Fruit fly (Drosophila melanogaster) whole organism, wandering third instar larva: ENCODE measurements around the gene stv.
A peak's percentile ranks its signal among the peaks of the same experiment; 100 is the strongest.

Experiments
- Abd-B ChIP-seq: fragments of >200 bp; optimal IDR thresholded peaks from 2 replicates; lab custom pipeline; 2017; ENCODE audit warnings: missing biosample characterization, missing genetic modification characterization
- CG32264 ChIP-seq: fragments of 200-800 bp; sonication (Bioruptor generic); optimal IDR thresholded peaks from 2 replicates; lab custom pipeline; 2016; ENCODE audit warnings: missing biosample characterization, missing genetic modification characterization
- CG9705 ChIP-seq: fragments of 200-800 bp; sonication (Bioruptor generic); optimal IDR thresholded peaks from 2 replicates; lab custom pipeline; 2018; ENCODE audit warnings: missing biosample characterization, mild to moderate bottlenecking, missing genetic modification characterization
- CrebA ChIP-seq: fragments of 200-800 bp; sonication (Bioruptor generic); optimal IDR thresholded peaks from 2 replicates; lab custom pipeline; 2016; ENCODE audit warnings: missing biosample characterization, mild to moderate bottlenecking, missing genetic modification characterization, borderline replicate concordance
- Dfd ChIP-seq: fragments of >200 bp; optimal IDR thresholded peaks from 2 replicates; lab custom pipeline; 2017; ENCODE audit warnings: missing biosample characterization, missing genetic modification characterization
- Dif ChIP-seq: fragments of 200-275, 200-300 bp; sonication (Bioruptor generic); optimal IDR thresholded peaks from 2 replicates; lab custom pipeline; 2018; ENCODE audit warnings: missing biosample characterization, missing genetic modification characterization; ENCODE audit not compliant: partially characterized antibody
- GATAd ChIP-seq: sonication (Bioruptor generic); optimal IDR thresholded peaks from 2 replicates; lab custom pipeline; 2016; ENCODE audit warnings: missing biosample characterization, missing genetic modification characterization
- HLH106 ChIP-seq: fragments of 200-800 bp; optimal IDR thresholded peaks from 3 replicates; lab custom pipeline; 2019; ENCODE audit warnings: missing biosample characterization, mild to moderate bottlenecking, missing genetic modification characterization, moderate library complexity
- Hnf4 ChIP-seq: fragments of 200-800 bp; sonication (Bioruptor generic); optimal IDR thresholded peaks from 2 replicates; lab custom pipeline; 2016; ENCODE audit warnings: missing biosample characterization, mild to moderate bottlenecking, missing genetic modification characterization
- Hr78 ChIP-seq: fragments of >200 bp; optimal IDR thresholded peaks from 2 replicates; lab custom pipeline; 2017; ENCODE audit warnings: missing biosample characterization, missing genetic modification characterization
- Hr83 ChIP-seq: fragments of 200-300 bp; sonication (Bioruptor generic); optimal IDR thresholded peaks from 2 replicates; lab custom pipeline; 2016; ENCODE audit warnings: missing biosample characterization, mild to moderate bottlenecking, missing genetic modification characterization, moderate library complexity; ENCODE audit not compliant: poor library complexity, severe bottlenecking
- Jra ChIP-seq: sonication (Bioruptor generic); optimal IDR thresholded peaks from 2 replicates; lab custom pipeline; 2016; ENCODE audit warnings: missing biosample characterization, missing genetic modification characterization
- Mio ChIP-seq: sonication (Bioruptor generic); optimal IDR thresholded peaks from 2 replicates; lab custom pipeline; 2016; ENCODE audit warnings: missing biosample characterization, missing genetic modification characterization
- Myc ChIP-seq: fragments of >200 bp; optimal IDR thresholded peaks from 2 replicates; lab custom pipeline; 2017
- N ChIP-seq: fragments of >200 bp; optimal IDR thresholded peaks from 2 replicates; lab custom pipeline; 2018; ENCODE audit warnings: missing biosample characterization, missing external identifiers, missing genetic modification characterization
- OdsH ChIP-seq: fragments of 200-800 bp; sonication (Bioruptor generic); optimal IDR thresholded peaks from 2 replicates; lab custom pipeline; 2016; ENCODE audit warnings: missing biosample characterization, mild to moderate bottlenecking, missing genetic modification characterization
- Rel ChIP-seq, 2 experiments: fragments of 200-800 bp; sonication (Bioruptor generic) in 1 of 2; optimal IDR thresholded peaks; 2 replicates in 1 of 2; 3 replicates in 1 of 2; lab custom pipeline; 2016 to 2019; ENCODE audit warnings: mild to moderate bottlenecking in 2 of 2, missing biosample characterization in 2 of 2, missing genetic modification characterization in 2 of 2, moderate library complexity in 1 of 2
- Sp1 ChIP-seq: fragments of 200-800 bp; sonication (Bioruptor generic); optimal IDR thresholded peaks from 3 replicates; lab custom pipeline; 2019; ENCODE audit warnings: missing biosample characterization, mild to moderate bottlenecking, missing genetic modification characterization, moderate library complexity
- Vsx2 ChIP-seq: fragments of 200-300, 225-300 bp; sonication (Bioruptor generic); optimal IDR thresholded peaks from 2 replicates; lab custom pipeline; 2018; ENCODE audit warnings: missing biosample characterization, missing genetic modification characterization; ENCODE audit not compliant: partially characterized antibody
- br ChIP-seq: fragments of 200-800 bp; sonication (Bioruptor generic); optimal IDR thresholded peaks from 2 replicates; lab custom pipeline; 2016; ENCODE audit warnings: missing biosample characterization, missing genetic modification characterization
- brk ChIP-seq: fragments of 200-800 bp; sonication (Bioruptor generic); optimal IDR thresholded peaks from 2 replicates; lab custom pipeline; 2016; ENCODE audit warnings: missing biosample characterization, mild to moderate bottlenecking, missing genetic modification characterization
- dl ChIP-seq, 2 experiments: fragments of 175-275, 200-275 bp in 1 of 2; fragments of 200-275 bp in 1 of 2; sonication (Bioruptor generic); optimal IDR thresholded peaks; lab custom pipeline; 2018; ENCODE audit warnings: mild to moderate bottlenecking in 2 of 2, missing biosample characterization in 2 of 2, missing genetic modification characterization in 2 of 2, moderate library complexity in 2 of 2; ENCODE audit not compliant: partially characterized antibody in 2 of 2, insufficient read depth in 1 of 2
- dmrt93B ChIP-seq: fragments of 200-800 bp; sonication (Bioruptor generic); optimal IDR thresholded peaks from 2 replicates; lab custom pipeline; 2018; ENCODE audit warnings: missing biosample characterization, mild to moderate bottlenecking, missing genetic modification characterization
- dsf ChIP-seq: sonication (Bioruptor generic); optimal IDR thresholded peaks from 2 replicates; lab custom pipeline; 2016; ENCODE audit warnings: missing biosample characterization, missing genetic modification characterization, borderline replicate concordance
- ey ChIP-seq: fragments of 200-800 bp; sonication (Bioruptor generic); optimal IDR thresholded peaks from 2 replicates; lab custom pipeline; 2016; ENCODE audit warnings: missing biosample characterization, missing genetic modification characterization
- foxo ChIP-seq, 2 experiments: fragments of 200-800 bp; sonication (Bioruptor generic); optimal IDR thresholded peaks; 2 replicates in 1 of 2; 3 replicates in 1 of 2; lab custom pipeline; 2016 to 2017; ENCODE audit warnings: missing biosample characterization in 2 of 2, missing genetic modification characterization in 2 of 2
- fru ChIP-seq: fragments of 200-800 bp; sonication (Bioruptor generic); optimal IDR thresholded peaks from 3 replicates; lab custom pipeline; 2016; ENCODE audit warnings: missing biosample characterization, mild to moderate bottlenecking, missing genetic modification characterization
- h ChIP-seq: fragments of 200-800 bp; sonication (Bioruptor generic); optimal IDR thresholded peaks from 3 replicates; lab custom pipeline; 2016; ENCODE audit warnings: missing biosample characterization, mild to moderate bottlenecking, missing genetic modification characterization
- jim ChIP-seq: fragments of 175-275, 200-325 bp; sonication (Bioruptor generic); optimal IDR thresholded peaks from 2 replicates; lab custom pipeline; 2016; ENCODE audit warnings: missing biosample characterization, mild to moderate bottlenecking, missing genetic modification characterization
- lola ChIP-seq: fragments of >200 bp; optimal IDR thresholded peaks from 2 replicates; lab custom pipeline; 2017; ENCODE audit warnings: missing biosample characterization, missing genetic modification characterization
- pan ChIP-seq: fragments of >200 bp; optimal IDR thresholded peaks from 2 replicates; lab custom pipeline; 2017
- psq ChIP-seq: fragments of 200-800 bp; sonication (Bioruptor generic); optimal IDR thresholded peaks from 3 replicates; lab custom pipeline; 2017; ENCODE audit warnings: missing biosample characterization, mild to moderate bottlenecking, missing genetic modification characterization, moderate library complexity
- rgr ChIP-seq: fragments of 200-800 bp; sonication (Bioruptor generic); optimal IDR thresholded peaks from 3 replicates; lab custom pipeline; 2016; ENCODE audit warnings: missing biosample characterization, mild to moderate bottlenecking, missing genetic modification characterization
- sage ChIP-seq: fragments of 200-800 bp; sonication (Bioruptor generic); optimal IDR thresholded peaks from 2 replicates; lab custom pipeline; 2016; ENCODE audit warnings: missing biosample characterization, mild to moderate bottlenecking, missing genetic modification characterization
- sv ChIP-seq: fragments of 200-800 bp; sonication (Bioruptor generic); optimal IDR thresholded peaks from 3 replicates; lab custom pipeline; 2016; ENCODE audit warnings: missing biosample characterization, missing genetic modification characterization
- tai ChIP-seq: sonication (Bioruptor generic); optimal IDR thresholded peaks from 2 replicates; lab custom pipeline; 2016; ENCODE audit warnings: missing biosample characterization, missing genetic modification characterization
- usp ChIP-seq: fragments of >200 bp; optimal IDR thresholded peaks from 2 replicates; lab custom pipeline; 2017; ENCODE audit warnings: missing biosample characterization, missing genetic modification characterization
- woc ChIP-seq: sonication (Bioruptor generic); optimal IDR thresholded peaks from 2 replicates; lab custom pipeline; 2016; ENCODE audit warnings: missing biosample characterization, mild to moderate bottlenecking, missing genetic modification characterization

stv gene

dm6 chr3L:13489193-13489752 lies 11.9 kb downstream of the stv start:
- no peak for TF ChIP-seq HLH106 (tag; lab: Kevin White, UChicago)
- no peak for TF ChIP-seq fru
- no peak for TF ChIP-seq h
- TF ChIP-seq brk (GFP tag; lab: Kevin White, UChicago), result no peak
- no peak for TF ChIP-seq woc

- TF ChIP-seq Rel (GFP tag; optimal IDR thresholded peaks at IDR 0.05; lab: Kevin White, UChicago) (no peak), Rel (tag; optimal IDR thresholded peaks at IDR 0.05; lab: Kevin White, UChicago) (no peak)
Measured at dm6 chr3L:13490689-13491348, 13.5 kb downstream of the stv start.

- TF ChIP-seq dsf (GFP tag; lab: Kevin White, UChicago) (no peak), Abd-B (no peak), Mio (GFP tag; lab: Kevin White, UChicago) (no peak), Dfd (GFP tag; lab: Kevin White, UChicago) (no peak), jim (peak; percentile 92), rgr (GFP tag; lab: Kevin White, UChicago) (peak; percentile 43), Jra (GFP tag; lab: Kevin White, UChicago) (no peak), dmrt93B (no peak), Sp1 (GFP tag; lab: Kevin White, UChicago) (peak; percentile 63), Hr78 (GFP tag; lab: Kevin White, UChicago) (no peak), fru (peak; percentile 14), OdsH (no peak), Hnf4 (GFP tag; lab: Kevin White, UChicago) (peak; percentile 2), Hr83 (GFP tag; lab: Kevin White, UChicago) (no peak), usp (GFP tag; lab: Kevin White, UChicago) (no peak), dl (GFP tag; optimal IDR thresholded peaks at IDR 0.05; lab: Kevin White, UChicago; ENCODE audit: insufficient read depth in 1 of 2, partially characterized antibody in 2 of 2) (peak in 1 of 2 experiments; percentile 15), foxo (GFP tag; optimal IDR thresholded peaks at IDR 0.05; lab: Kevin White, UChicago) (peak; percentile 9 to 64), tai (GFP tag; lab: Kevin White, UChicago) (no peak), Myc (lab: Kevin White, UChicago) (no peak), pan (lab: Kevin White, UChicago) (no peak), CG9705 (GFP tag; lab: Kevin White, UChicago) (no peak), woc (no peak), Rel (GFP tag; optimal IDR thresholded peaks at IDR 0.05; lab: Kevin White, UChicago) (peak; percentile 80), Rel (tag; optimal IDR thresholded peaks at IDR 0.05; lab: Kevin White, UChicago) (peak; percentile 96), Dif (GFP tag; lab: Kevin White, UChicago) (peak; percentile 50), HLH106 (tag; lab: Kevin White, UChicago) (no peak), N (GFP tag; lab: Kevin White, UChicago) (no peak), psq (peak; percentile 80), sage (GFP tag; lab: Kevin White, UChicago) (peak; percentile 23), Vsx2 (GFP tag; lab: Kevin White, UChicago) (no peak), lola (GFP tag; lab: Kevin White, UChicago) (no peak), GATAd (GFP tag; lab: Kevin White, UChicago) (no peak), br (GFP tag; lab: Kevin White, UChicago) (peak; percentile 30), brk (GFP tag; lab: Kevin White, UChicago) (peak; percentile 28), h (peak; percentile 66), CrebA (GFP tag; lab: Kevin White, UChicago) (no peak), ey (no peak), CG32264 (GFP tag; lab: Kevin White, UChicago) (no peak), sv (no peak)
Measured at dm6 chr3L:13494363-13495015, 17.1 kb downstream of the stv start.
